Fruit fly (Drosophila melanogaster): ENCODE results near the gene CG13010.

Gene CG13010

DNA sequence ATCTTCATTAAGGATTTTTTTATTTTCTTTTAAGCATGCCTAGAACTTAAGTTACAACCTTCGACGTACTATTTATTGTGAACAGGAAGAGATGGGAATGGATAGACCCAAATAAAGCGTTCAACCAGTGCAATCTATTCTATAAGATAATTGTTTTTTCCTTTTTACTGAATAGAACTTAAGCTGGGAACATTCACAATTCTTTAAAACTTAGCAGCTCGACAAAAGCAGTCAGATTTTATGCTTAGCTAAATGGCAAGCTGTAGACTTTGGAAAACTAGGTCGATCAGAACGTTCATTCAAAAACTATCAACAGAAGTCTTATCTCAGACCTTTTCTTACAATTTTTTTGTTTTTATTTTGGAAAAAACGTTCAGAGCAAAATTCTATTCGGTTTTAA, 32.3 kb upstream of the CG13010 start, which contains the start of gene CG13008:
TSS of gene CG13008 (plus strand) at position 301 of the 400 bp plus-strand sequence.
- TF ChIP-seq CG6683 (GFP tag; optimal IDR thresholded peaks at IDR 0.05) = no peak
- TF ChIP-seq rib (GFP tag; IDR thresholded peaks at IDR 0.05) = no peak

DNA sequence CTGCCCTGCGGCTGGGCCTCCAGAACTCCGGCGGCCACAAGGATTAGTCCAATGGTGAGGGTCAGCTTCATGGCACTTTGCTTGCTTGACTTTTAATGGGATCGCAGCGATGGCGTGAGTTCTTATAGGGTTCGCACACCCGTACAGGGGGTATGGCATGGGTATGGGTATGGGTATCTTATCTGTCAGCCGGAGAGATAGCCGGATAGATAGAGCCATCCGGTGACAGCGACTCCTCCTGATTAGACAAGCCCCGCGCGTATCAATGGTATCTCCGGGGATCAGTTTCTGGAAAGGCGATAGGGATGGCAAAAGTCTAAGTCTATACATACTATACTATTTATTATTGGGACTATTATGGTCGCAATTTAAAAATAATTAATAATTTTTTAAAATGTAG, 28.0 kb upstream of the CG13010 start, which contains the start of gene CG9672:
TSS of gene CG9672 (minus strand) at position 101 of the 400 bp plus-strand sequence.
- no peak for TF ChIP-seq Sox100B (GFP tag; optimal IDR thresholded peaks at IDR 0.05)
- TF ChIP-seq GATAe (GFP tag; conservative IDR thresholded peaks at IDR 0.05) = peak; percentile 39; the same call in 1 of the 2 replicates
- TF ChIP-seq grn (GFP tag; optimal IDR thresholded peaks at IDR 0.05) = peak; percentile 57
- TF ChIP-seq CG9609 (GFP tag; optimal IDR thresholded peaks at IDR 0.05) = no peak
- peak; percentile 80 for TF ChIP-seq sug (tag; optimal IDR thresholded peaks at IDR 0.05)

DNA sequence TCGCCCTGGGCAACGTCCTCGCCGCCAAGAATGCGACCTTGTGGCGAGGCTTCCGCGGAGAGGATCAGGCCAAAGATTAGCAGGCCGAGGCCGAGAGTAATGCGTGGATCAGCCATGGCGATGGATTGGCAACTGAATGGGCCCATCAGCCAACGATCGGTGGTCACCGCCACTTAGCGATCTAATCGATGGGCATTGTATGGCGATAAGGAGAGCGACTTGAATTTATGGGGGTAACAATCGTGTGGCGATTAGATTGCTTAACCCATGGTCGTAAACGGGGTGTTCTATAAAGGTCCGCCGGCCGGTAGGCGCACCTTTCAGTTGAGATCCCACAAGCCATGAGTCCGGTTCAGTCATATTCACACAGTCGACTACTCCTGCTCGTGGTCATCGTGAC, 25.0 kb upstream of the CG13010 start, which contains the start of the genes CG9673 and CG4653:
TSS of gene CG9673 (minus strand) at position 138 of the 400 bp plus-strand sequence.
TSS of gene CG4653 (plus strand) at position 335 of the 400 bp plus-strand sequence.
- TF ChIP-seq hth (optimal IDR thresholded peaks at IDR 0.05) (no peak), crp (GFP tag; optimal IDR thresholded peaks at IDR 0.05) (no peak), CG10543 (GFP tag; optimal IDR thresholded peaks at IDR 0.05) (peak; percentile 12), zf30C (GFP tag; optimal IDR thresholded peaks at IDR 0.05) (no peak), CG17612 (GFP tag; IDR thresholded peaks at IDR 0.05) (no peak), CG9876 (GFP tag; optimal IDR thresholded peaks at IDR 0.05) (no peak), Ets97D (GFP tag; optimal IDR thresholded peaks at IDR 0.05) (no peak), grn (GFP tag; optimal IDR thresholded peaks at IDR 0.05) (peak; percentile 50), GATAe (GFP tag; conservative IDR thresholded peaks at IDR 0.05) (peak; percentile 64), so (GFP tag; IDR thresholded peaks at IDR 0.05) (no peak), dmrt11E (tag; optimal IDR thresholded peaks at IDR 0.05) (no peak), CG31441 (GFP tag; IDR thresholded peaks at IDR 0.05) (no peak), CG6813 (GFP tag; optimal IDR thresholded peaks at IDR 0.05) (peak; percentile 4), danr (GFP tag; IDR thresholded peaks at IDR 0.05) (no peak), ftz-f1 (GFP tag; optimal IDR thresholded peaks at IDR 0.05) (no peak), CG10462 (GFP tag; optimal IDR thresholded peaks at IDR 0.05) (no peak), Ravus (GFP tag; IDR thresholded peaks at IDR 0.05) (no peak), cwo (GFP tag; optimal IDR thresholded peaks at IDR 0.05) (peak; percentile 62), Atf3 (GFP tag; optimal IDR thresholded peaks at IDR 0.05) (no peak), CG7372 (GFP tag; IDR thresholded peaks at IDR 0.05) (no peak), trem (tag; optimal IDR thresholded peaks at IDR 0.05) (no peak), z (GFP tag; IDR thresholded peaks at IDR 0.05) (no peak), Sox102F (GFP tag; optimal IDR thresholded peaks at IDR 0.05) (no peak), emc (GFP tag; optimal IDR thresholded peaks at IDR 0.05) (no peak), Fer3 (tag; optimal IDR thresholded peaks at IDR 0.05) (no peak), Med (GFP tag) (peak; percentile 6), CG2678 (tag; optimal IDR thresholded peaks at IDR 0.05) (no peak), peb (GFP tag; IDR thresholded peaks at IDR 0.05) (no peak), onecut (GFP tag; IDR thresholded peaks at IDR 0.05) (no peak), pb (GFP tag; optimal IDR thresholded peaks at IDR 0.05) (no peak), CG3726 (GFP tag; IDR thresholded peaks at IDR 0.05) (no peak), CG14710 (tag; optimal IDR thresholded peaks at IDR 0.05) (no peak), Mad (GFP tag; optimal IDR thresholded peaks at IDR 0.05) (no peak), CG31224 (GFP tag; IDR thresholded peaks at IDR 0.05) (no peak), CG13287 (GFP tag; IDR thresholded peaks at IDR 0.05; ENCODE audit: partially characterized antibody) (no peak), seq (GFP tag; IDR thresholded peaks at IDR 0.05) (no peak), CG8281 (tag; optimal IDR thresholded peaks at IDR 0.05) (no peak), CG4282 (GFP tag; optimal IDR thresholded peaks at IDR 0.05) (no peak), psq (GFP tag; optimal IDR thresholded peaks at IDR 0.05) (no peak), NfI (GFP tag; optimal IDR thresholded peaks at IDR 0.05) (no peak), sug (tag; optimal IDR thresholded peaks at IDR 0.05) (peak; percentile 51), HmgZ (tag; optimal IDR thresholded peaks at IDR 0.05) (no peak), eve (GFP tag; optimal IDR thresholded peaks at IDR 0.05) (no peak), bab2 (GFP tag; optimal IDR thresholded peaks at IDR 0.05) (no peak)

All from whole organism, embryonic.